Worm (Caenorhabditis elegans) whole organism, young adult: ENCODE measurements around the gene F58A6.2.

Experiments
- F49E8.2 ChIP-seq: sonication (generic microtip); optimal IDR thresholded peaks from 3 replicates; lab custom pipeline; 2017; ENCODE audit warnings: missing genetic modification characterization, mild to moderate bottlenecking, missing compliant biosample characterization, antibody characterized with exemption, moderate library complexity; ENCODE audit not compliant: insufficient read depth
- ama-1 ChIP-seq, 3 experiments: fragments of 150-350 bp in 1 of 3; sonication (generic microtip) in 2 of 3; optimal IDR thresholded peaks; 2 replicates each; lab custom pipeline; 2014 to 2018; ENCODE audit warnings: missing biosample characterization in 2 of 3, missing genetic modification characterization in 2 of 3, missing genetic modification reagents in 2 of 3
- ceh-100 ChIP-seq: fragments of 200-800 bp; sonication (Bioruptor generic); IDR thresholded peaks from 2 replicates; pipeline ENCODE4 v1.3.6; 2022; ENCODE audit warnings: missing genetic modification reagents, missing genetic modification characterization, missing compliant biosample characterization
- die-1 ChIP-seq: sonication (generic microtip); optimal IDR thresholded peaks from 2 replicates; lab custom pipeline; 2016; ENCODE audit warnings: missing genotype, mild to moderate bottlenecking, missing genetic modification characterization, missing compliant biosample characterization
- dpl-1 ChIP-seq: fragments of 150-350 bp; optimal IDR thresholded peaks from 2 replicates; lab custom pipeline; 2014; ENCODE audit warnings: missing biosample characterization, missing genetic modification reagents, missing genetic modification characterization
- egl-18 ChIP-seq: fragments of 200-800 bp; sonication (Bioruptor generic); IDR thresholded peaks from 2 replicates; pipeline ENCODE4 v1.3.6; 2022; ENCODE audit warnings: missing genetic modification reagents, missing genetic modification characterization, missing compliant biosample characterization
- hlh-12 ChIP-seq: sonication (generic microtip); optimal IDR thresholded peaks from 2 replicates; lab custom pipeline; 2016; ENCODE audit warnings: missing genetic modification characterization, missing compliant biosample characterization
- lin-35 ChIP-seq, 3 experiments: fragments of 150-350 bp in 2 of 3; sonication (generic microtip) in 1 of 3; optimal IDR thresholded peaks; 2 replicates each; lab custom pipeline; 2014 to 2018; ENCODE audit warnings: missing biosample characterization in 3 of 3, missing genetic modification characterization in 3 of 3, missing genetic modification reagents in 3 of 3
- snpc-3.4 ChIP-seq: sonication (generic microtip); optimal IDR thresholded peaks from 2 replicates; lab custom pipeline; 2017; ENCODE audit warnings: missing genetic modification characterization, mild to moderate bottlenecking, missing compliant biosample characterization, antibody characterized with exemption, moderate library complexity, missing genotype, missing genetic modification reagents

- TF ChIP-seq ama-1 (optimal IDR thresholded peaks at IDR 0.05; lab: Kevin White, UChicago) (no peak), ama-1 (GFP tag; optimal IDR thresholded peaks at IDR 0.05; lab: Kevin White, UChicago) (no peak), F49E8.2 (no peak), hlh-12 (tag; lab: Kevin White, UChicago) (no peak), egl-18 (GFP tag; lab: Robert Waterston, UW) (no peak), die-1 (tag; lab: Kevin White, UChicago) (no peak), dpl-1 (GFP tag; lab: Kevin White, UChicago) (no peak), ceh-100 (no peak), snpc-3.4 (no peak), lin-35 (GFP tag; optimal IDR thresholded peaks at IDR 0.05; lab: Kevin White, UChicago) (no peak)
These were observed 6.4 kb upstream of the F58A6.2 start, which contains the start of gene lgc-56 for ce11 chrII:5130081-5130480.
